Fruit fly (Drosophila melanogaster): ENCODE results near the gene CG31248.

dm6 chr3R:7104308-7104707 lies 24.8 kb upstream of the CG31248 start:
- TF ChIP-seq CG10669 (GFP tag; optimal IDR thresholded peaks at IDR 0.05), result no peak
- TF ChIP-seq CG1621 (tag; optimal IDR thresholded peaks at IDR 0.05), result no peak

All from whole organism, prepupa.